Worm (Caenorhabditis elegans) whole organism, young adult: ENCODE data around the gene ZK177.2.

Experiments used
- F23B12.7 ChIP-seq: sonication (generic microtip); optimal IDR thresholded peaks from 2 replicates; lab custom pipeline; 2017; ENCODE audit warnings: missing genetic modification characterization, mild to moderate bottlenecking, missing compliant biosample characterization, antibody characterized with exemption, moderate library complexity; ENCODE audit not compliant: insufficient read depth
- ama-1 ChIP-seq, 3 experiments: fragments of 150-350 bp in 1 of 3; sonication (generic microtip) in 2 of 3; optimal IDR thresholded peaks; 2 replicates each; lab custom pipeline; 2014 to 2018; ENCODE audit warnings: missing biosample characterization in 2 of 3, missing genetic modification characterization in 2 of 3, missing genetic modification reagents in 2 of 3
- attf-3 ChIP-seq: fragments of 200-800 bp; sonication (Bioruptor generic); conservative IDR thresholded peaks from 2 replicates; pipeline ENCODE4 v1.3.6; 2022; ENCODE audit warnings: missing genetic modification reagents, missing genetic modification characterization, missing compliant biosample characterization
- ceh-27 ChIP-seq: fragments of 200-800 bp; sonication (Bioruptor generic); optimal IDR thresholded peaks from 2 replicates; lab custom pipeline; 2018; ENCODE audit warnings: mild to moderate bottlenecking, missing genetic modification characterization, moderate library complexity, missing compliant biosample characterization
- dpl-1 ChIP-seq: fragments of 150-350 bp; optimal IDR thresholded peaks from 2 replicates; lab custom pipeline; 2014; ENCODE audit warnings: missing biosample characterization, missing genetic modification reagents, missing genetic modification characterization
- egrh-3 ChIP-seq: fragments of 200-800 bp; sonication (Bioruptor generic); IDR thresholded peaks from 2 replicates; pipeline ENCODE4 v1.3.6; 2022; ENCODE audit warnings: missing genetic modification reagents, missing genetic modification characterization, missing compliant biosample characterization
- ets-4 ChIP-seq: fragments of 200-800 bp; sonication (Bioruptor generic); optimal IDR thresholded peaks from 2 replicates; lab custom pipeline; 2018; ENCODE audit warnings: mild to moderate bottlenecking, missing genetic modification characterization, missing compliant biosample characterization
- somi-1 ChIP-seq: fragments of 200-800 bp; sonication (Bioruptor generic); optimal IDR thresholded peaks from 2 replicates; lab custom pipeline; 2018; ENCODE audit warnings: mild to moderate bottlenecking, missing genetic modification characterization, missing compliant biosample characterization
- tbx-9 ChIP-seq: sonication (generic microtip); optimal IDR thresholded peaks from 2 replicates; lab custom pipeline; 2016; ENCODE audit warnings: borderline replicate concordance, missing genetic modification characterization, inconsistent platforms, missing compliant biosample characterization

DNA sequence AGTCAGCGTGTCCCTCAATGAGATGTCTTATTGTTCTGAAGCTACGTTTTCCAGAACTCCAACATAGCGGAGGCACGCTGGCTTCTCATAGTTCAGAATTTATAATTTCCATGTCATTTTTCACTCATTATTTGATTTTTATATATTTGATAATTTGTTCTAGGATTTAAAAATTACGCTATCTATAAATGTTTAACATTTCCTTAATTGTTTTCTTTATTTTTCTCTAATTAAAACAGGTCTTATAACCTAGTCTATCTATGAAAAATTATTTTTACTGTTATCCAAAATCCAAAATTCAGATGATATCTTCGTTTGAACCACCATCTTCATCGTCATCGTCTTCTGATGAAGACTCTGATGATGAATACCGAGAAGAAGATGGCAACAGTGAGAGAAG is 40.7 kb upstream of the ZK177.2 start, which contains the start of gene F56D1.1:
- TF ChIP-seq somi-1 (GFP tag; lab: Kevin White, UChicago): no peak
- no peak for TF ChIP-seq dpl-1 (GFP tag; lab: Kevin White, UChicago)
- TF ChIP-seq egrh-3 (GFP tag; lab: Robert Waterston, UW): no peak
- no peak for TF ChIP-seq ets-4 (GFP tag; lab: Kevin White, UChicago)
- no peak for TF ChIP-seq ceh-27 (GFP tag; lab: Kevin White, UChicago)
- TF ChIP-seq tbx-9 (tag; lab: Kevin White, UChicago): no peak
- TF ChIP-seq F23B12.7 (tag; lab: Kevin White, UChicago): no peak
- no peak for TF ChIP-seq attf-3 (GFP tag; lab: Robert Waterston, UW)
- TF ChIP-seq ama-1 (optimal IDR thresholded peaks at IDR 0.05; lab: Kevin White, UChicago): no peak
- no peak for TF ChIP-seq ama-1 (GFP tag; optimal IDR thresholded peaks at IDR 0.05; lab: Kevin White, UChicago)
